Worm (Caenorhabditis elegans) whole organism, L4/young adult: Measurements from ENCODE around the gene clec-231.

Experiments
- W03F9.2 ChIP-seq: fragments of 150-350 bp; optimal IDR thresholded peaks from 2 replicates; lab custom pipeline; 2014; ENCODE audit warnings: missing biosample characterization, missing genetic modification characterization
- him-1 ChIP-seq: sonication (generic microtip); optimal IDR thresholded peaks from 2 replicates; lab custom pipeline; 2016; ENCODE audit warnings: missing genotype, missing genetic modification reagents, missing genetic modification characterization, missing compliant biosample characterization

DNA sequence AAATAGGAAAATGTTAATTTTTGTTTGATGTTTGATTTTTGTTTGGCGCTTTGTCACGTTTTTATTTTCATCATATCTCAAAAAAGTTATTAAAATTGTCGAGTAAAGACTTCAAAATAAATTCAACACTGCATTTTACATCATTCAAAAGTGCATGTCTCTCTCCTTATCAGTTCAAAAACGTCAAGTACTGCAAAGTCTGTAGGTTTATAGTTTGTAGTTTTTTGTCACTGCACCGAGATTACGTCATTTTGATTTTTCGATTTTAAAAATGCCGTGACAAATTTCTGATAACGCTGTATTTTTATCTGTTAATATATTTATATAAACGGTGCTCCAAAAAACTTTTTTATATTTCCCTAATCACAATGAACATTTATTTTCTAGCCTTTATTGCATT lies 4.1 kb upstream of the clec-231 start, which contains the start of gene C29F3.7:
- TF ChIP-seq him-1 (tag; lab: Kevin White, UChicago) (no peak), W03F9.2 (tag; lab: Kevin White, UChicago) (no peak)
